Worm (Caenorhabditis elegans): Measurements from ENCODE around the gene B0336.7.

DNA sequence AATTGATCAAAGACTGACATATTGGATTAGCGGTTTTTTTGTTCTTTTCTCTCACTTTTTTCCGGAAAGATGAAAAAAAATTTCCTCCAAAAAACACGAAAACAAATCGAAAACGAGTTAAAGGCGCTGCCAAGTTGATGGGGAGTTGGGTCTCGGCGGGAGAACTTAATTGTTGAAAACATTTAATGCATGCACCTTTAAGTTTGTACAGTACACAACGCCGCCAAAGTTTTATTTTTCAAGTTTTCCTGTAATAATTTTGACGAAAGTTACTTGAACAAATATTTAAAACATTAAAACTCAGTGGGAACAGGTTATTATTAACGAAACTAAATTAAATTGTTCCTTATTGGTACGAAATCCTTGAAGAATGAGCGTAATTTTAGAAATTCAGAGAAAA, 4.3 kb upstream of the B0336.7 start:
- TF ChIP-seq med-1 (GFP tag; optimal IDR thresholded peaks at IDR 0.05; ENCODE audit: insufficient read depth) (no peak), ref-1 (GFP tag; conservative IDR thresholded peaks at IDR 0.05) (no peak), cog-1 (tag; optimal IDR thresholded peaks at IDR 0.05) (no peak), T22C8.4 (GFP tag; IDR thresholded peaks at IDR 0.05) (no peak), flt-1 (GFP tag; IDR thresholded peaks at IDR 0.05) (no peak), tab-1 (GFP tag; IDR thresholded peaks at IDR 0.05) (no peak), ztf-23 (GFP tag; IDR thresholded peaks at IDR 0.05) (no peak)

Data from whole organism, midembryonic.